Fruit fly (Drosophila melanogaster): ENCODE measurements around the gene lectin-28C.

DNA sequence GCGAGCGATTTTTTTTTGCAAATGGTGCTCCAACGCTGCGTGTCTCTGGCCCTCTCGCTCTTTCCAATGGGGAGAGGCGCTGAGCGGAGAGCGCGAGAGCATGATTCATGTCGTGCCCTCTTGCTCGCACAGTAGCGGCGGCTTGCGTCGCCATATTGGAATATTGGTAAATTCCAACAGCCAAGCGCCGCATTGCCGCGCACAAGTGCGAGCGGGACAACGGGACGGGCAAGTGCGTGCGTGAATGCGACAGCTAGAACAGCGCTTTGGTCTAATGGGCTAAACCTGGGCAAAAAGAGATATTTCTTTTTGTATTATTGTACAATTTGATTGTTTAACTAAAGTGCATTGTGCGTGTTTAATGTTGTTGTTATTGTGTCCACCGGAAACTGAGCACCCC lies 28.6 kb upstream of the lectin-28C start:
- TF ChIP-seq Sox14 (GFP tag; optimal IDR thresholded peaks at IDR 0.05) (peak; percentile 53), dac (GFP tag; optimal IDR thresholded peaks at IDR 0.05) (no peak), CG11902 (GFP tag; optimal IDR thresholded peaks at IDR 0.05) (no peak), Met (GFP tag; optimal IDR thresholded peaks at IDR 0.05) (peak; percentile 28)

Data from whole organism, prepupa.